Fruit fly (Drosophila melanogaster): ENCODE measurements around the gene Jwa.

Gene Jwa

DNA sequence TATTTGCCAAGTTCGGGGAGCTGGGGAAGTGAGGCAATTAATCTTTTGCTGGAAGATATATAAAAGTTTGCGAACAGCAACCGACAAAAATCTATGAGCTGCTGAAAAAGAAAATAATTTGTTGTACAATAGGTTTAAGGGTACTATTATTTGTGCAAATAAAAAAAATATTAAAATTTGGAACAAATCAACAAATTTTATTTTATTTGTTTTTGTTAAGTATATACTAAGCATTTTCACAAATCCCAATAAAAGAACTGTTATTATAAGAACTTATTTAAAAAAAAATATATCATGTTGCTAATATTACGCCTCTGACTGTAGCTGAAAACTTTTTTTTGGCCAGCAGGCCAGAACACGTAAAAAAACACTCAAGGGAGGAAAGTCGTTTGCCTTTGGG, 47.4 kb downstream of the Jwa start (continued):
- TF ChIP-seq Six4 (GFP tag; optimal IDR thresholded peaks at IDR 0.05) (no peak), Camta (GFP tag; optimal IDR thresholded peaks at IDR 0.05) (no peak), tap (tag; optimal IDR thresholded peaks at IDR 0.05) (no peak), NC2β (GFP tag; optimal IDR thresholded peaks at IDR 0.05) (no peak), ewg (GFP tag; optimal IDR thresholded peaks at IDR 0.05) (no peak), CG7745 (tag; optimal IDR thresholded peaks at IDR 0.05) (no peak), trh (GFP tag; optimal IDR thresholded peaks at IDR 0.05) (no peak), CG6813 (GFP tag; optimal IDR thresholded peaks at IDR 0.05) (peak; percentile 28), Jarid2 (GFP tag; optimal IDR thresholded peaks at IDR 0.05) (no peak), CG9727 (GFP tag; optimal IDR thresholded peaks at IDR 0.05) (peak; percentile 39), chm (GFP tag; IDR thresholded peaks at IDR 0.05) (no peak), CG9817 (tag; optimal IDR thresholded peaks at IDR 0.05) (no peak), shn (GFP tag; optimal IDR thresholded peaks at IDR 0.05) (no peak), CG13894 (tag; optimal IDR thresholded peaks at IDR 0.05) (peak; percentile 1), ATbp (GFP tag; optimal IDR thresholded peaks at IDR 0.05) (no peak), sens-2 (GFP tag; IDR thresholded peaks at IDR 0.05) (no peak), CG6175 (GFP tag; IDR thresholded peaks at IDR 0.05) (no peak), Hey (tag; optimal IDR thresholded peaks at IDR 0.05) (no peak), h (optimal IDR thresholded peaks at IDR 0.05) (no peak), CG3407 (GFP tag; optimal IDR thresholded peaks at IDR 0.05) (no peak), MESR4 (GFP tag; optimal IDR thresholded peaks at IDR 0.05) (no peak), CG13296 (GFP tag; optimal IDR thresholded peaks at IDR 0.05) (peak; percentile 31), Atf-2 (GFP tag; optimal IDR thresholded peaks at IDR 0.05) (no peak), vvl (GFP tag; IDR thresholded peaks at IDR 0.05) (no peak), esg (GFP tag; conservative IDR thresholded peaks at IDR 0.05) (no peak), Atf6 (GFP tag; IDR thresholded peaks at IDR 0.05) (no peak; the same call in 1 of the 2 replicates), Rx (GFP tag; IDR thresholded peaks at IDR 0.05) (no peak), Chrac-16 (GFP tag; optimal IDR thresholded peaks at IDR 0.05) (no peak), CG15269 (tag; optimal IDR thresholded peaks at IDR 0.05) (peak; percentile 47), E2f1 (GFP tag; IDR thresholded peaks at IDR 0.05) (no peak), ato (GFP tag; IDR thresholded peaks at IDR 0.05; ENCODE audit: partially characterized antibody) (no peak), crp (GFP tag; optimal IDR thresholded peaks at IDR 0.05) (no peak), Antp (GFP tag; optimal IDR thresholded peaks at IDR 0.05) (no peak), run (tag; optimal IDR thresholded peaks at IDR 0.05) (no peak), CG11695 (GFP tag; IDR thresholded peaks at IDR 0.05) (peak; percentile 59; the same call in 2 of the 3 replicates), gt (GFP tag; IDR thresholded peaks at IDR 0.05) (no peak), kay (GFP tag; optimal IDR thresholded peaks at IDR 0.05) (no peak), ken (GFP tag; IDR thresholded peaks at IDR 0.05) (no peak), CG14050 (GFP tag; IDR thresholded peaks at IDR 0.05) (no peak), gcm (GFP tag; optimal IDR thresholded peaks at IDR 0.05) (no peak), PHDP (tag; optimal IDR thresholded peaks at IDR 0.05) (no peak), Eip74EF (GFP tag; optimal IDR thresholded peaks at IDR 0.05) (peak in 1 of 2 experiments; percentile 5), Hand (GFP tag; optimal IDR thresholded peaks at IDR 0.05) (no peak), CG18619 (GFP tag; optimal IDR thresholded peaks at IDR 0.05) (peak; percentile 9), oc (tag; optimal IDR thresholded peaks at IDR 0.05) (no peak), trem (tag; optimal IDR thresholded peaks at IDR 0.05) (no peak), zen (tag; optimal IDR thresholded peaks at IDR 0.05) (no peak), Awh (GFP tag; IDR thresholded peaks at IDR 0.05) (no peak), caup (GFP tag; optimal IDR thresholded peaks at IDR 0.05; ENCODE audit: severe bottlenecking) (peak; percentile 18), Doc3 (GFP tag; IDR thresholded peaks at IDR 0.05; ENCODE audit: partially characterized antibody) (no peak), CG6654 (GFP tag; optimal IDR thresholded peaks at IDR 0.05) (no peak)

All from whole organism, embryonic.